Fruit fly (Drosophila melanogaster) whole organism, adult: ENCODE measurements around the gene bmm.

Source experiments
- CG11617 ChIP-seq: fragments of 200-800 bp; sonication (Bioruptor generic); optimal IDR thresholded peaks from 2 replicates; lab custom pipeline; 2017; ENCODE audit warnings: mild to moderate bottlenecking, missing biosample characterization, missing genetic modification reagents, missing genetic modification characterization
- CG12768 ChIP-seq: fragments of 200-800 bp; sonication (Bioruptor generic); optimal IDR thresholded peaks from 2 replicates; lab custom pipeline; 2017; ENCODE audit warnings: missing biosample characterization, missing genetic modification characterization, mild to moderate bottlenecking, moderate library complexity, missing genetic modification reagents
- CG14711 ChIP-seq: fragments of 200-800 bp; sonication (Bioruptor generic); optimal IDR thresholded peaks from 2 replicates; lab custom pipeline; 2018; ENCODE audit warnings: missing biosample characterization, mild to moderate bottlenecking, missing genetic modification characterization, moderate library complexity
- CG1620 ChIP-seq: fragments of 200-800 bp; sonication (Bioruptor generic); optimal IDR thresholded peaks from 2 replicates; lab custom pipeline; 2016; ENCODE audit warnings: missing biosample characterization, missing genetic modification characterization
- CG33017 ChIP-seq: fragments of 200-800 bp; sonication (Bioruptor generic); optimal IDR thresholded peaks from 2 replicates; lab custom pipeline; 2018; ENCODE audit warnings: missing biosample characterization, mild to moderate bottlenecking, missing genetic modification characterization, moderate library complexity
- CG5204 ChIP-seq: fragments of 200-800 bp; sonication (Bioruptor generic); optimal IDR thresholded peaks from 2 replicates; lab custom pipeline; 2016; ENCODE audit warnings: missing biosample characterization, missing genetic modification characterization
- CG7045 ChIP-seq: fragments of 200-800 bp; sonication (Bioruptor generic); optimal IDR thresholded peaks from 2 replicates; lab custom pipeline; 2017; ENCODE audit warnings: missing biosample characterization, mild to moderate bottlenecking, missing genetic modification characterization
- CG7101 ChIP-seq: fragments of 200-800 bp; sonication (Bioruptor generic); optimal IDR thresholded peaks from 2 replicates; lab custom pipeline; 2018; ENCODE audit warnings: missing biosample characterization, mild to moderate bottlenecking, missing genetic modification characterization, moderate library complexity
- Clk ChIP-seq: fragments of 200-800 bp; sonication (Bioruptor generic); optimal IDR thresholded peaks from 2 replicates; lab custom pipeline; 2017; ENCODE audit warnings: missing biosample characterization, missing genetic modification characterization
- Crg-1 ChIP-seq: fragments of 200-800 bp; sonication (Bioruptor generic); optimal IDR thresholded peaks from 2 replicates; lab custom pipeline; 2016; ENCODE audit warnings: missing biosample characterization, missing genetic modification characterization
- Hr96 ChIP-seq: fragments of 200-800 bp; sonication (Bioruptor generic); optimal IDR thresholded peaks from 2 replicates; lab custom pipeline; 2016; ENCODE audit warnings: missing biosample characterization, missing genetic modification characterization
- Mnt ChIP-seq: fragments of 200-800 bp; sonication (Bioruptor generic); optimal IDR thresholded peaks from 2 replicates; lab custom pipeline; 2016; ENCODE audit warnings: missing biosample characterization, mild to moderate bottlenecking, missing genetic modification characterization
- bab1 ChIP-seq: fragments of 200-800 bp; sonication (Bioruptor generic); optimal IDR thresholded peaks from 3 replicates; lab custom pipeline; 2019; ENCODE audit warnings: missing biosample characterization, mild to moderate bottlenecking, missing genetic modification characterization, moderate library complexity
- cic ChIP-seq: fragments of 200-800 bp; sonication (Bioruptor generic); optimal IDR thresholded peaks from 2 replicates; lab custom pipeline; 2017; ENCODE audit warnings: missing biosample characterization, mild to moderate bottlenecking, missing genetic modification characterization, moderate library complexity
- cnc ChIP-seq, 2 experiments: fragments of >200 bp; optimal IDR thresholded peaks; 2 replicates each; lab custom pipeline; 2017
- kay ChIP-seq: fragments of 200-800 bp; sonication (Bioruptor generic); peaks from one replicate; lab custom pipeline; 2016; ENCODE audit warnings: missing biosample characterization, missing genetic modification characterization, borderline replicate concordance
- ovo ChIP-seq: fragments of 200-800 bp; sonication (Bioruptor generic); optimal IDR thresholded peaks from 2 replicates; lab custom pipeline; 2016; ENCODE audit warnings: missing biosample characterization, missing genetic modification characterization
- pad ChIP-seq: fragments of 200-800 bp; sonication (Bioruptor generic); optimal IDR thresholded peaks from 3 replicates; lab custom pipeline; 2017; ENCODE audit warnings: missing biosample characterization, missing genetic modification characterization, mild to moderate bottlenecking, moderate library complexity, missing genetic modification reagents
- tj ChIP-seq: fragments of 200-800 bp; sonication (Bioruptor generic); optimal IDR thresholded peaks from 3 replicates; lab custom pipeline; 2017; ENCODE audit warnings: missing biosample characterization, mild to moderate bottlenecking, missing genetic modification characterization, moderate library complexity
- toe ChIP-seq: fragments of 200-800 bp; sonication (Bioruptor generic); optimal IDR thresholded peaks from 2 replicates; lab custom pipeline; 2016; ENCODE audit warnings: missing biosample characterization, missing genetic modification characterization

The bmm gene

DNA sequence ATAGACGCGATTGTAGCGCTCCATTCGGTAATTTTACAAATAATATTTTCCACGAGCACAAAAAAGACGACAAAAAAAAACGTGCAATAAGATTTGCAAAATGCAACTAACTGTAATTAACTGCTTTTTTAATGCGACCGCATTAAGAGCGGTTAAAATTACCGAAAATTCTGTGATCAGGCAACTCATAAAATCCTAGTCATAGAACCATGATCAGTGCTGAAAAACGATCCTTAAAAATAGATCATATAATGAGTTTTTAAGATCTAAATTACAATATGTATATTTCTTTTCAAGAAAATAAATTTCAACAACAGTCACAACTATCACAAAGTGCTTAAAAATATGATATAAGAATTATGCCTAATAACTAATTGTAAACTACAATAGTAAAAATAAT lies 17.0 kb upstream of the bmm start, which contains the start of gene gnu:
TSS of gene gnu (minus strand) at position 125 of the 400 bp plus-strand sequence.
- no peak for TF ChIP-seq Hr96 (GFP tag; lab: Kevin White, UChicago)
- no peak for TF ChIP-seq Crg-1 (GFP tag; lab: Kevin White, UChicago)
- no peak for TF ChIP-seq bab1 (GFP tag; lab: Kevin White, UChicago)
- no peak for TF ChIP-seq CG33017
- TF ChIP-seq ovo (GFP tag; lab: Kevin White, UChicago), result peak; percentile 17
- no peak for TF ChIP-seq Clk
- no peak for TF ChIP-seq kay (GFP tag; lab: Kevin White, UChicago)
- no peak for TF ChIP-seq CG14711

DNA sequence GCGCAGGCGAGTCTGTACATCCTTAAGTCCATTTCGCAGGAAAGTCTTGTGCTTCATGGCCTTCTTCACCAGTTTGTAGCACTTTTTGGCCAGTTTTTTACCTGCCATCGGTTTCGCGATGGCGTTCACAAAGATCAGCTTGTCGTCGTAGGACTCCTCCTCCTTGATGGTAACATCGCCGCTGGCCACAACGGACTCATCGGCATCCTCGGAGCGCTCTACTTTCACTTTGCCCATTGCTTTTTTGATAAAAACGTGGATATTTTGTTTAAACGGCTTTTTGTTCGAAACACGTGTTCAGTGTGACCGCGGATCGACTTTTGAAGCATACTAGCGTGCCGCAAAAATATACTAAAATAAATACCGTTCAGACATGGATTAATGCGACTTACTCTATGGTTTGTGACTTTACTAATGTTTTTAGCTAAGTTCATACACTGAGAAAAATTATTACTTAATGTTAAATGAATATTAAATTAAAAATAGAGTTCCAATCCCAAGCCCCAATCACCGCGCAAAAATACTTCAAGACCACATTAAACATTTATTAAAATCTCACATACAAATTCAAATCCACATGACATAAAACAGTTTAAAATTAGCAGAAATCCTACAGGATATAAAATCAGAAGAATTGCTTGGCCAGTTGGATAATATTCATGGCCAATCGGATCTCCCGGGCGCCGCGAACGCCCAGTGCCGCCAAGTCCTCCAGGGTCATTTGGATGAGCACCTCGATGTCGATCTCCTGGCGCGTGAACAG lies 15.8 kb upstream of the bmm start, which contains the start of gene NHP2:
TSS of gene NHP2 (minus strand) at position 315 of the 763 bp plus-strand sequence.
- no peak for TF ChIP-seq cnc (optimal IDR thresholded peaks at IDR 0.05; lab: Kevin White, UChicago)
- peak; percentile 72 for TF ChIP-seq CG11617
- TF ChIP-seq bab1 (GFP tag; lab: Kevin White, UChicago), result peak; percentile 67
- no peak for TF ChIP-seq Crg-1 (GFP tag; lab: Kevin White, UChicago)
- peak; percentile 4 for TF ChIP-seq pad (GFP tag; lab: Kevin White, UChicago)
- no peak for TF ChIP-seq ovo (GFP tag; lab: Kevin White, UChicago)
- no peak for TF ChIP-seq Clk
- no peak for TF ChIP-seq toe
- peak; percentile 76 for TF ChIP-seq CG33017
- no peak for TF ChIP-seq CG5204
- TF ChIP-seq cic (GFP tag; lab: Kevin White, UChicago), result no peak
- no peak for TF ChIP-seq kay (GFP tag; lab: Kevin White, UChicago)
- TF ChIP-seq tj (GFP tag; lab: Kevin White, UChicago), result peak; percentile 42
- peak; percentile 43 for TF ChIP-seq CG1620 (GFP tag; lab: Kevin White, UChicago)
- TF ChIP-seq CG14711, result peak; percentile 69
- peak; percentile 67 for TF ChIP-seq CG7045
- peak; percentile 27 for TF ChIP-seq Hr96 (GFP tag; lab: Kevin White, UChicago)
- TF ChIP-seq CG12768 (GFP tag; lab: Kevin White, UChicago), result peak; percentile 52
- TF ChIP-seq Mnt (GFP tag; lab: Kevin White, UChicago), result peak; percentile 98
- TF ChIP-seq CG7101 (tag; lab: Kevin White, UChicago), result peak; percentile 72

DNA sequence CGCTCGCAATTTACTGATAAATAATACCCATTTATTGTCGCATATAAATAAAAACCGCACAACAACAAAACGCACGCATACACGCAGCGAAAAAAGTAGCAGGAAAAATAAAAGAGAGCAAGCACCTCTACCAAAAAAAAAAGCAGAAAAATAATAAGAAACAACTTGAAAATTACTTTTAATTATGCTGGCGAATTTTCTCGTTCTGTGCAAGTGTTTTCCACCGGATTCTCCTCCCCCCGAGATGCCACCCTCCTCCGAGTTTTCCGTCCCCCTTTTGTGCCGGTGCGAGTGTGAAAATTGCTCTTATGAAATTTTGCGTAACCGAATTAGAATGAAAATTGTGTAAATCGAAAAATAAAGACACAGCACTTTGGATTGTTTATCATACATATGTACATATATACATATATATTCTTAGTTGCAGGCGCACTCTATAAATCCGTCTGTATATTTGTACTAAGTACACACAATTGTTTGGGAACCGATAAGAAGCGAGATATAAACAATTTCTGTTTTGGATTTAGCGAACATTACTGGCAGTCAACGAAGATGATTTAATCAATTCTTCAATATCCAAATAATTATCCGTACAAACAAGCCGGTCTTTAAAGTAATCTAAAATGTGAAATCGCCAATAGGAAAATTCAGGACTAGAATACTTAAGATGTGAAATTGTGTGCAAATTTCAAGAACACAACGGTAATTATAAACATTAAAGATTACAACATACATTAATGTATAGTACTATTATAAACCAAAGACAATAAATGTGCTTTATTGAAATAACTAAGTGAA lies 4.8 kb upstream of the bmm start:
- TF ChIP-seq Mnt (GFP tag; lab: Kevin White, UChicago), result no peak
- no peak for TF ChIP-seq cnc (optimal IDR thresholded peaks at IDR 0.05; lab: Kevin White, UChicago)
- no peak for TF ChIP-seq cic (GFP tag; lab: Kevin White, UChicago)
- no peak for TF ChIP-seq Crg-1 (GFP tag; lab: Kevin White, UChicago)
- TF ChIP-seq toe, result no peak
- TF ChIP-seq bab1 (GFP tag; lab: Kevin White, UChicago), result no peak
- no peak for TF ChIP-seq Clk
- TF ChIP-seq CG5204, result no peak
- no peak for TF ChIP-seq CG7101 (tag; lab: Kevin White, UChicago)
- TF ChIP-seq kay (GFP tag; lab: Kevin White, UChicago), result no peak
- TF ChIP-seq CG1620 (GFP tag; lab: Kevin White, UChicago), result no peak
- TF ChIP-seq CG33017, result no peak
- no peak for TF ChIP-seq ovo (GFP tag; lab: Kevin White, UChicago)
- no peak for TF ChIP-seq CG12768 (GFP tag; lab: Kevin White, UChicago)
- TF ChIP-seq Hr96 (GFP tag; lab: Kevin White, UChicago), result no peak
- no peak for TF ChIP-seq CG7045
- TF ChIP-seq CG11617, result no peak
- no peak for TF ChIP-seq pad (GFP tag; lab: Kevin White, UChicago)

DNA sequence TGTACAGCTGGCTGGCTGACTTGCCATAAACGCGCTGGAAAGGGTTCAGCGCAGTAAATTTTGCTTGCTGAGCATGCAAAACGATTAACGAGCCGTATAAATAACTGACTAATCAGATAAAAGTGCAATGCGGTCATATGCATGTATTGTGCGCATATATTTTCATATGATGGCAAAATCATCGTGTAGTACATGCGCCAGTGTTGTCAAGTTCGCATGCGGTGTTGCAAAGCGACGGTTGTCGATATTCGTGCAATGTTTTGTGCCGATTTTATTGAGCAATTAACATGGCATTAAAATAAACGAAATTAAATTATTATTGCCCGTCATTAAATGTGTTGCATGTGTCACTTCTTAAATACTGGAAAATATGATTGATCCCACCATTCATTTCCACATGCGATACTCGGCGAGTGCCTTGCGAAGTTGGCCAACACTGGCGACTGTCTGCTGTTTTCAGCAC lies 3.9 kb upstream of the bmm start:
- TF ChIP-seq Crg-1 (GFP tag; lab: Kevin White, UChicago) (peak; percentile 97), Mnt (GFP tag; lab: Kevin White, UChicago) (peak; percentile 91), pad (GFP tag; lab: Kevin White, UChicago) (peak; percentile 82), CG1620 (GFP tag; lab: Kevin White, UChicago) (peak; percentile 97), CG7101 (tag; lab: Kevin White, UChicago) (peak; percentile 90), CG5204 (peak; percentile 93), CG33017 (peak; percentile 75), cic (GFP tag; lab: Kevin White, UChicago) (peak; percentile 68), bab1 (GFP tag; lab: Kevin White, UChicago) (peak; percentile 74), Clk (peak; percentile 87), ovo (GFP tag; lab: Kevin White, UChicago) (peak; percentile 90), CG11617 (peak; percentile 79), CG7045 (peak; percentile 84), toe (peak; percentile 93), Hr96 (GFP tag; lab: Kevin White, UChicago) (peak; percentile 95), cnc (optimal IDR thresholded peaks at IDR 0.05; lab: Kevin White, UChicago) (no peak), tj (GFP tag; lab: Kevin White, UChicago) (peak; percentile 88), kay (GFP tag; lab: Kevin White, UChicago) (no peak), CG14711 (peak; percentile 83), CG12768 (GFP tag; lab: Kevin White, UChicago) (peak; percentile 96)

DNA sequence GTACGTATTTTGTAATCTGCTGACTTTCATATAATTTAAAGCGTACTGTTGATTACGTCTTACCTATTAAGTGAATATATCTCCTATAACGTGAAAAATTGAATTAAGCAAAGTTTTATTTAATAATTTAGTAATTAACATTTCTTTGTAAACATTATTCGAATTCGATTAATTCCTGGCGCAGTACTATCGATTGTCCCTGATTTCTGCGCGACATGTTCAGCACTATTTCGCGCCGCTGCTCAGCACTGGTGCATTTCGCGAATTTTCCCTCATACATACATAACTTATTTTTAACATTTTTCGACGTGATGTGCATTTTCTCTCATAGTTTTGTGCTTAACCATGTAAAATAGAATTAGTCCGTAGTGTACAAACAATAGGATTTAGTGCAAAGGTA lies 3.5 kb upstream of the bmm start, which contains the start of gene Helz:
TSS of gene Helz (plus strand) at position 260 of the 400 bp plus-strand sequence.
- TF ChIP-seq tj (GFP tag; lab: Kevin White, UChicago) (no peak), toe (no peak), Clk (no peak), CG33017 (peak; percentile 22), bab1 (GFP tag; lab: Kevin White, UChicago) (no peak), CG14711 (peak; percentile 25), kay (GFP tag; lab: Kevin White, UChicago) (no peak), CG12768 (GFP tag; lab: Kevin White, UChicago) (no peak), CG5204 (no peak), CG7101 (tag; lab: Kevin White, UChicago) (peak; percentile 66), CG7045 (no peak), CG11617 (no peak), cic (GFP tag; lab: Kevin White, UChicago) (no peak), CG1620 (GFP tag; lab: Kevin White, UChicago) (peak; percentile 77), Crg-1 (GFP tag; lab: Kevin White, UChicago) (no peak), Mnt (GFP tag; lab: Kevin White, UChicago) (peak; percentile 6)
